Worm (Caenorhabditis elegans) whole organism, L4/young adult: ENCODE results near the gene K08E3.2.

Experiments used
- W03F9.2 ChIP-seq: fragments of 150-350 bp; optimal IDR thresholded peaks from 2 replicates; lab custom pipeline; 2014; ENCODE audit warnings: missing biosample characterization, missing genetic modification characterization
- dao-5 ChIP-seq: sonication (generic microtip); optimal IDR thresholded peaks from 2 replicates; lab custom pipeline; 2016; ENCODE audit warnings: missing genotype, missing genetic modification characterization, moderate library complexity, missing compliant biosample characterization
- him-1 ChIP-seq: sonication (generic microtip); optimal IDR thresholded peaks from 2 replicates; lab custom pipeline; 2016; ENCODE audit warnings: missing genotype, missing genetic modification reagents, missing genetic modification characterization, missing compliant biosample characterization

K08E3.2 gene

DNA sequence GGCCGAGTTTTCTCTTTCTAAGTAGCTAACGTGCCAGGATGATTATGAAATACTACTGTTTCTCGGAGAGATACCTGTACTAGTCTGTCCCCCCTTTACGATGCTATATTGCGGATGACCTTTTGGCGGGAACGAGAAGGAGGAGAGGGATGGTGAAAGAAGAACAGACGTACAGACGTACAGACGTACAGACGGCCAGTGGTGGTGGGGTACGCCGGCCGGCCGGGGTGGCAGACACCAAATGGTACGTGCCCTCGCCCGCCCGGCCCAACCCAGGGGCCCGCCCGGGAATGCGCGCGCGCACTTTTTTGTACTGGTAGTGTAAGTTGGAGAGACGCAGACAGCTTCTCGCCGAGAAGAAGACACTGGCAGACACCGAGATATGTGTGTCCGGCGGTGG is 27.4 kb downstream of the K08E3.2 start:
- TF ChIP-seq him-1 (tag; lab: Kevin White, UChicago) (no peak), W03F9.2 (no peak), dao-5 (tag; lab: Kevin White, UChicago) (no peak)

DNA sequence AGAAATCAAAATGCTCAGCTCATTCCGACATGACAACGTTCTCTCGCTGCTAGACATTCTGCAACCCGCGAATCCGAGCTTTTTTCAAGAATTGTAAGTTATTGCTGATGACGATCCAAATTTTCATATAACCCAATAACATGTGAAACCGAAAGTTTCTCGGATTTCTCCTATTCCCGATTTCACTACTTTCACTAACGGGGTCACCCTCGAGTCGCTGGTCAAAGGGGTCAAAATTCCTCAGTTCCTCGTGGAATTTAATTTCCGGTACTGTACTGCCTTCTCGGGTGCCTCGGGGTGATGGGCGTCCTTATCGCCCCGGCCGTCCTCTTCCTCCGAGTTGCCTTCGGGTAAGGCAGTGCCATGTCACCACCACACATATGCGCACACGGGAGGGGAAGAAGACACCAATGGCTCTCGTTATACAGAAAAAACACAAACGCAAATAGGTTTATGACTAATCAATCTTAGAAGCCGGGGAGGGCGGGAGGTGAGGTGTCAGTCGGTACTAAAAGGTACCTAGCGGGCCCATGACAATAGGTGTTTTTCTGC is 28.2 kb downstream of the K08E3.2 start:
- TF ChIP-seq him-1 (tag; lab: Kevin White, UChicago) (no peak), W03F9.2 (no peak), dao-5 (tag; lab: Kevin White, UChicago) (no peak)

ce11 chrIII:13719247-13719758 is 29.2 kb downstream of the K08E3.2 start:
- TF ChIP-seq dao-5 (tag; lab: Kevin White, UChicago) (no peak), him-1 (tag; lab: Kevin White, UChicago) (no peak)

DNA sequence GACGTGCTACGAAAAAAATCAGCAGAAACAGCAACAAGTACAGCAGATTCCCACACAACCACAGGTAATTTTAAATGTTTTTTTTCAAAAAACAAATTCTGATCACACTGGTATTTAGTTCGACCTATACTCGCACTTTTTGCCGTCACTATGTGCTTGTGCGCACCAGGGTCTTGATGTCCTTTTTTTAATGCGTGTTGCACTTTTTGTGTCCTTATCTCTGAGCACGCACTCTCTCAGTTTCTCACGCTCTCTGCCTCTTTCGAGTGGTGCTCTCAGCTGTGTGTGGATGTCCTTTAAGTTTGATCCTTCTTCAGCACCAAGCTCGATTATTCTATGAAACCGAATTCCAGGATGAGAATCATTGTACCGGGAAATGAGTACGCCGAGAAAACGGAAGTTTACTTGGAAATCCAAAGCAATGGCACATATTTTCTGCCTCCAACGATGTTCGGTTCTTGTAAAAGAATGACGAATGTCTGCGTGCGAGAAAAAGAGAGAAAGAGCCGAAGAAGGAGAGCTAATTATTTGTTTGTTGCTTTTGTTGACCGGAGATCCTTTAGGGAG is 30.0 kb downstream of the K08E3.2 start:
- no peak for TF ChIP-seq W03F9.2
- no peak for TF ChIP-seq him-1 (tag; lab: Kevin White, UChicago)
- no peak for TF ChIP-seq dao-5 (tag; lab: Kevin White, UChicago)

DNA sequence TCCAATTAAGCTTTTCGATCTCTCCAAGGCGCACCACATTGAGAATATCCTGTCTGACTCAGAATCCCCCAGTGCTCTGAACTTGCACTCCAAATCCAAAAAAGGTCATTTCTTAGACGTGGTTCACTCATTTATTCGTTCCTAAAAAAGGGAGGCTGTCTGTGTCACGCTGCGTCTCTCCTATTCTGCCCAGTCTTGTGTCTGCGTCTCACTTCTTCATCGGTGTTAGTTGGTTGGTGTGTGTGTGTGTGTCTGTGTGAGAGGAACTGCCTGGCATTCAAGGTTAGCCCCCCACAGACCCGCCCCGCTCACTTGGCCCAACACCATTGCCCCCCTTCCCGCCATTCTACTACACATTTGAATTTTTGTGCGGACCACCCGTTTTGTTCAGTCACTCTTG is 31.0 kb downstream of the K08E3.2 start:
- TF ChIP-seq him-1 (tag; lab: Kevin White, UChicago), result no peak
- TF ChIP-seq dao-5 (tag; lab: Kevin White, UChicago), result no peak
- no peak for TF ChIP-seq W03F9.2

DNA sequence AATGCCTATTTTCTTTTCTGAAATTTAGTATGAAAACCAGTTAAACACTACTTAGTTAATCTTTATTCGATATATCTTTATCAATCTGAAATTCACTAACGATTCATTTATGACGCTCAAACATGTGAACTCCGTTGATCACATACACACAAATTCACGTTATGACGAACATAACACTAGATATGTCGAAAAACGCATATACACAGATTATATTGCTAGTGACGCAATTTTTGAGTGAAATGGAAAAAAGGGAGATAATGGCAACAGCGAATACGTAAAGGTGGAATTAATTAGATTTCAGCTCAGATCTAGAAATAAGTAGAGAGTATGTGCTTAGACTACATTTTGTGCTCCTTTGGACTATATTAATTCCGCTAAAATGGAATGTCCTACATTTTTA is 31.7 kb downstream of the K08E3.2 start:
- no peak for TF ChIP-seq dao-5 (tag; lab: Kevin White, UChicago)
- no peak for TF ChIP-seq him-1 (tag; lab: Kevin White, UChicago)
- no peak for TF ChIP-seq W03F9.2

- TF ChIP-seq dao-5 (tag; lab: Kevin White, UChicago) (no peak), him-1 (tag; lab: Kevin White, UChicago) (no peak), W03F9.2 (no peak)
Observed at ce11 chrIII:13716266-13716665, 32.2 kb downstream of the K08E3.2 start.

ce11 chrIII:13714950-13715349 is 33.5 kb downstream of the K08E3.2 start:
- no peak for TF ChIP-seq W03F9.2
- no peak for TF ChIP-seq him-1 (tag; lab: Kevin White, UChicago)
- TF ChIP-seq dao-5 (tag; lab: Kevin White, UChicago), result no peak

DNA sequence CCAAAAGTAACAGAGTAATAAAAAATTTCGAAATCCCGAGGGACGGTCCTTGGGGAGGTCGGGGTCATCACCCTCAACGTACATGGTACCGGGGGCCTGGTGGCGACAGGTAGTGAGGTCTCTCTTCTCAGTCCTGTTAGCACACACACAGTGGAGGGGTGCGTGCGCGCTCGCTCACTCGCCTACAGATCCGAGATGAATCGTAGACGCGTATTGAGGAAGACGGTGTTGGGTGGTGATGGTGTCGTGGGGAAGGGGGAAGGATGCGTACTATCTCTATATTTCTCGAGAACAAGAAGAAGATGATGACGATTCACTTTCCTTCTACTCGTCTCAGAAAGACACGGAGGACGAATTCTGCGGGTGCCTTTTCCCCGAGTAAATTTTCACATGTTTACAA is 34.7 kb downstream of the K08E3.2 start:
- TF ChIP-seq W03F9.2, result no peak
- TF ChIP-seq dao-5 (tag; lab: Kevin White, UChicago), result no peak
- no peak for TF ChIP-seq him-1 (tag; lab: Kevin White, UChicago)

DNA sequence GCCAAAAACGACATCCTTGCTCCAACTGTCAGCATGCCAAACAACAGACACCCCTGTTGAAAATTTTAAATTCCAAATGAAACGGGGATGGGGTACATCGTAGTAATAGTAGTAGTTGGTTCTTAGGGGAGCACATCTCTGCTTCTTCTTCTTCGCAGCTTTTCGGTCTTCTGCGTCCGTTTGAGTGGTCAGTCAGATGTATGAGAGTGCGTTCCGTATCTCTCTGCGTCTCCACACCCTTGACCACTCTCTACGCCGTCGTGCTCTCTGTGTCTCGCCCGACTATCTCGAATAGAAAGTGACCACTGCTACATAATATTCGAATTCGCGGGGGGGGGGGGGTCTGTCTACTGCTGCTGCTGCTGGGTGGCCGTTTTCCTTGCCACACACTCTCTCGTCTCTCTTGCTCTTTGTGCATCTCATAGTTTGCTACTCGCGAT is 35.6 kb downstream of the K08E3.2 start:
- TF ChIP-seq dao-5 (tag; lab: Kevin White, UChicago), result no peak
- TF ChIP-seq W03F9.2, result no peak
- no peak for TF ChIP-seq him-1 (tag; lab: Kevin White, UChicago)

- TF ChIP-seq dao-5 (tag; lab: Kevin White, UChicago), result no peak
- TF ChIP-seq W03F9.2, result no peak
- no peak for TF ChIP-seq him-1 (tag; lab: Kevin White, UChicago)
Observed at ce11 chrIII:13710666-13711065, 37.8 kb downstream of the K08E3.2 start.

ce11 chrIII:13709122-13709521 is 39.4 kb downstream of the K08E3.2 start:
- TF ChIP-seq W03F9.2 (no peak), him-1 (tag; lab: Kevin White, UChicago) (no peak), dao-5 (tag; lab: Kevin White, UChicago) (no peak)

DNA sequence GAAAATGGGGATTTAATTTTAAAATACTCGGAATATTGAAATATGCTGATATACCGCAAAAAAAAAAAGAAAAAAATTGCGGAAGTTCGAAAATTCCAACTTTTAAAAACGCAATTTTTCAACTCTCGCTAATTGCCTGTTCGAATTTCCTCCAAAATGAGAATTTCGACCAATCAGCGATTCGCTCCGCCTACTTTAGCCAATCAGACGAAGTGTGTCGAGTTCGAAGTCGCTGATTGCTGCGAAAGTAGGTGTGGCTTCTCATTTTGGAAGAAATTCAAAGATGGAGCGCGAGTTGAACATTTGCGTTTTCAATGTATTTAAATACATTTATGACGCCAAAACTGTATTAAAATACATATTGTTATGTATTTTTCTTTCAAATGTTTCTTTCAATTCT is 40.1 kb downstream of the K08E3.2 start:
- TF ChIP-seq him-1 (tag; lab: Kevin White, UChicago) (no peak), W03F9.2 (no peak), dao-5 (tag; lab: Kevin White, UChicago) (no peak)

ce11 chrIII:13701691-13702090 is 46.8 kb downstream of the K08E3.2 start, which contains the start of gene lit-1:
Gene lit-1 (plus strand): TSS chrIII:13701991.
- TF ChIP-seq him-1 (tag; lab: Kevin White, UChicago), result no peak
- TF ChIP-seq W03F9.2, result no peak
- no peak for TF ChIP-seq dao-5 (tag; lab: Kevin White, UChicago)

ce11 chrIII:13697822-13698221 is 50.7 kb downstream of the K08E3.2 start:
- peak; percentile 64 for TF ChIP-seq him-1 (tag; lab: Kevin White, UChicago)
- TF ChIP-seq W03F9.2, result no peak
